Worm (Caenorhabditis elegans) whole organism, L4/young adult: ENCODE measurements around the gene pix-1.

Experiments
- W03F9.2 ChIP-seq: fragments of 150-350 bp; optimal IDR thresholded peaks from 2 replicates; lab custom pipeline; 2014; ENCODE audit warnings: missing biosample characterization, missing genetic modification characterization
- dao-5 ChIP-seq: sonication (generic microtip); optimal IDR thresholded peaks from 2 replicates; lab custom pipeline; 2016; ENCODE audit warnings: missing genotype, missing genetic modification characterization, moderate library complexity, missing compliant biosample characterization
- him-1 ChIP-seq: sonication (generic microtip); optimal IDR thresholded peaks from 2 replicates; lab custom pipeline; 2016; ENCODE audit warnings: missing genotype, missing genetic modification reagents, missing genetic modification characterization, missing compliant biosample characterization

ce11 chrX:13746661-13747365, 19.7 kb downstream of the pix-1 start, which contains the start of gene nhr-71:
- TF ChIP-seq W03F9.2 (tag; lab: Kevin White, UChicago) (no peak), him-1 (tag; lab: Kevin White, UChicago) (no peak), dao-5 (tag; lab: Kevin White, UChicago) (no peak)
